Fruit fly (Drosophila melanogaster): Measurements from ENCODE around the gene CG18789.

Gene CG18789

DNA sequence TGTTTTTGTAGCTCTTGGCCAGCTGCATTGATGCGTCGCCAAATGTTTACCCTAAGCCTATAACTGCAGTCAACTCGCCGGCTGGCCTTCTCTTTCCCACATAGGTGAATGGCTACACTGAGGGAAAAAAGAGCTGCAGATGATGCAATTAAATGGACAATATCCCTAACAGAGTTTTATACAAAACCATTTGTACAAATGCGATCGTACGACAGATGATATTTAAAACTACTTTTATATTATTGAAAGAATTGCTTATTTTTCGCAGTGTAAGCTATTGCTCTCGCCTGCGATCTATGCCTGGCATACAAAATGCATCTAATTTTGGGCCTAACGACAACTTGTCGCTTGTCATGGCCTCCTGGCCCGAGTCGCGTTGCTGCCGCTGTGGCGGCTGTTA is 45.3 kb downstream of the CG18789 start (continued):
- TF ChIP-seq bab2 (GFP tag; optimal IDR thresholded peaks at IDR 0.05) (peak; percentile 8), kah (GFP tag; optimal IDR thresholded peaks at IDR 0.05) (no peak), B-H2 (GFP tag; optimal IDR thresholded peaks at IDR 0.05) (no peak), CG31224 (GFP tag; IDR thresholded peaks at IDR 0.05) (peak; percentile 38; the same call in 1 of the 2 replicates), NC2α (GFP tag; optimal IDR thresholded peaks at IDR 0.05) (no peak), PHDP (tag; optimal IDR thresholded peaks at IDR 0.05) (no peak), Atf3 (GFP tag; optimal IDR thresholded peaks at IDR 0.05) (no peak), Awh (GFP tag; IDR thresholded peaks at IDR 0.05) (no peak; the same call in 1 of the 2 replicates), Sox100B (GFP tag; optimal IDR thresholded peaks at IDR 0.05) (peak; percentile 12), CG10366 (GFP tag; IDR thresholded peaks at IDR 0.05) (no peak; the same call in 1 of the 2 replicates), ro (GFP tag; IDR thresholded peaks at IDR 0.05) (no peak), CG3726 (GFP tag; IDR thresholded peaks at IDR 0.05) (0 out of 3 replicates have a peak, but pooled peaks have one; percentile 44), CG10979 (tag; optimal IDR thresholded peaks at IDR 0.05) (peak; percentile 55), CG10462 (GFP tag; optimal IDR thresholded peaks at IDR 0.05) (no peak), CG13894 (tag; optimal IDR thresholded peaks at IDR 0.05) (no peak), CG15011 (GFP tag; optimal IDR thresholded peaks at IDR 0.05) (no peak), sisA (GFP tag; IDR thresholded peaks at IDR 0.05) (peak; percentile 56), prd (optimal IDR thresholded peaks at IDR 0.05) (no peak), prd (GFP tag; IDR thresholded peaks at IDR 0.05) (peak; percentile 77), CG11504 (tag; optimal IDR thresholded peaks at IDR 0.05) (peak; percentile 69), slp2 (GFP tag; optimal IDR thresholded peaks at IDR 0.05) (no peak), Ada2b (GFP tag; IDR thresholded peaks at IDR 0.05) (no peak), Hey (tag; optimal IDR thresholded peaks at IDR 0.05) (no peak), zfh2 (GFP tag; optimal IDR thresholded peaks at IDR 0.05) (no peak), tin (GFP tag; optimal IDR thresholded peaks at IDR 0.05) (peak; percentile 39), usp (GFP tag; optimal IDR thresholded peaks at IDR 0.05) (no peak), trh (GFP tag; optimal IDR thresholded peaks at IDR 0.05) (no peak), nerfin-1 (tag; optimal IDR thresholded peaks at IDR 0.05) (no peak), CG12659 (GFP tag; optimal IDR thresholded peaks at IDR 0.05) (no peak), run (tag; optimal IDR thresholded peaks at IDR 0.05) (no peak), Fer1 (GFP tag; optimal IDR thresholded peaks at IDR 0.05) (no peak), eyg (GFP tag; optimal IDR thresholded peaks at IDR 0.05) (no peak), CG2712 (tag; optimal IDR thresholded peaks at IDR 0.05) (peak; percentile 57), ara (GFP tag; IDR thresholded peaks at IDR 0.05) (peak; percentile 51; the same call in 1 of the 2 replicates), Dp (GFP tag; optimal IDR thresholded peaks at IDR 0.05) (no peak), grn (GFP tag; optimal IDR thresholded peaks at IDR 0.05) (no peak), Mes4 (GFP tag; optimal IDR thresholded peaks at IDR 0.05) (no peak), CG12942 (GFP tag; optimal IDR thresholded peaks at IDR 0.05) (no peak), CG10321 (GFP tag; IDR thresholded peaks at IDR 0.05) (no peak), Lim3 (GFP tag; IDR thresholded peaks at IDR 0.05) (no peak), Ets65A (GFP tag) (peak; percentile 91), cas (GFP tag; IDR thresholded peaks at IDR 0.05) (no peak), dm (GFP tag; optimal IDR thresholded peaks at IDR 0.05) (no peak), E2f1 (GFP tag; IDR thresholded peaks at IDR 0.05) (peak; percentile 31; the same call in 1 of the 2 replicates), CG17612 (GFP tag; IDR thresholded peaks at IDR 0.05) (no peak), CG17568 (GFP tag; optimal IDR thresholded peaks at IDR 0.05) (no peak), CG10654 (GFP tag; optimal IDR thresholded peaks at IDR 0.05) (peak; percentile 15), Gsc (GFP tag; IDR thresholded peaks at IDR 0.05) (no peak), CG4360 (GFP tag; IDR thresholded peaks at IDR 0.05) (no peak; the same call in 1 of the 2 replicates), CrebB (tag; optimal IDR thresholded peaks at IDR 0.05) (no peak), Xbp1 (GFP tag; optimal IDR thresholded peaks at IDR 0.05) (peak; percentile 55), CG7963 (GFP tag; IDR thresholded peaks at IDR 0.05; ENCODE audit: partially characterized antibody) (no peak), ham (GFP tag; IDR thresholded peaks at IDR 0.05) (no peak)
